Worm (Caenorhabditis elegans) whole organism, young adult: ENCODE measurements around the gene rmd-1.

Experiments used
- B0035.1 ChIP-seq: sonication (generic microtip); optimal IDR thresholded peaks from 2 replicates; lab custom pipeline; 2016; ENCODE audit warnings: missing genetic modification characterization, mild to moderate bottlenecking, missing compliant biosample characterization, missing genotype, missing genetic modification reagents
- B0336.3 ChIP-seq: fragments of 200-800 bp; sonication (Bioruptor generic); IDR thresholded peaks from 2 replicates; pipeline ENCODE4 v1.3.6; 2022; ENCODE audit warnings: missing genetic modification characterization, missing compliant biosample characterization
- C06A6.2 ChIP-seq: fragments of 200-800 bp; sonication (Bioruptor generic); conservative IDR thresholded peaks from 2 replicates; pipeline ENCODE4 v1.3.6; 2022; ENCODE audit warnings: missing genetic modification characterization, missing compliant biosample characterization
- F10E7.11 ChIP-seq: sonication (generic microtip); optimal IDR thresholded peaks from 2 replicates; lab custom pipeline; 2017; ENCODE audit warnings: mild to moderate bottlenecking, missing genetic modification characterization, moderate library complexity, missing compliant biosample characterization
- F49E8.2 ChIP-seq: sonication (generic microtip); optimal IDR thresholded peaks from 3 replicates; lab custom pipeline; 2017; ENCODE audit warnings: missing genetic modification characterization, mild to moderate bottlenecking, missing compliant biosample characterization, antibody characterized with exemption, moderate library complexity; ENCODE audit not compliant: insufficient read depth
- F57C9.4 ChIP-seq: sonication (generic microtip); optimal IDR thresholded peaks from 2 replicates; lab custom pipeline; 2017; ENCODE audit warnings: mild to moderate bottlenecking, missing genetic modification characterization, missing compliant biosample characterization
- T07F8.4 ChIP-seq: sonication (generic microtip); optimal IDR thresholded peaks from 2 replicates; lab custom pipeline; 2016; ENCODE audit warnings: mild to moderate bottlenecking, missing genetic modification characterization, moderate library complexity, missing compliant biosample characterization
- Y53G8AR.9 ChIP-seq: fragments of 200-800 bp; sonication (Bioruptor generic); conservative IDR thresholded peaks from 2 replicates; pipeline ENCODE4 v1.3.6; 2022; ENCODE audit warnings: missing genetic modification reagents, missing genetic modification characterization, missing compliant biosample characterization
- Y56A3A.18 ChIP-seq: fragments of 200-800 bp; sonication (Bioruptor generic); IDR thresholded peaks from 2 replicates; pipeline ENCODE4 v1.3.6; 2022; ENCODE audit warnings: missing genetic modification reagents, missing genetic modification characterization, missing compliant biosample characterization
- aptf-3 ChIP-seq: fragments of 200-800 bp; sonication (Bioruptor generic); IDR thresholded peaks from 2 replicates; pipeline ENCODE4 v1.3.6; 2022; ENCODE audit warnings: missing genetic modification characterization, missing compliant biosample characterization
- attf-3 ChIP-seq: fragments of 200-800 bp; sonication (Bioruptor generic); conservative IDR thresholded peaks from 2 replicates; pipeline ENCODE4 v1.3.6; 2022; ENCODE audit warnings: missing genetic modification reagents, missing genetic modification characterization, missing compliant biosample characterization
- attf-5 ChIP-seq: fragments of 200-800 bp; sonication (Bioruptor generic); optimal IDR thresholded peaks from 2 replicates; lab custom pipeline; 2018; ENCODE audit warnings: mild to moderate bottlenecking, missing genetic modification characterization, missing compliant biosample characterization
- bed-1 ChIP-seq: fragments of 200-800 bp; sonication (Bioruptor generic); IDR thresholded peaks from 2 replicates; pipeline ENCODE4 v1.3.6; 2022; ENCODE audit warnings: missing genetic modification reagents, missing genetic modification characterization, missing compliant biosample characterization
- bed-2 ChIP-seq: fragments of 200-800 bp; sonication (Bioruptor generic); IDR thresholded peaks from 2 replicates; pipeline ENCODE4 v1.3.6; 2022; ENCODE audit warnings: missing genetic modification reagents, missing genetic modification characterization, missing compliant biosample characterization
- cebp-1 ChIP-seq, 2 experiments: fragments of 200-800 bp in 1 of 2; sonication (Bioruptor generic) in 1 of 2; sonication (generic microtip) in 1 of 2; IDR thresholded peaks in 1 of 2; optimal IDR thresholded peaks in 1 of 2; 2 replicates each; pipeline versions ENCODE4 v1.3.6 to Lab custom; 2017 to 2022; ENCODE audit warnings: missing compliant biosample characterization in 2 of 2, missing genetic modification characterization in 2 of 2, mild to moderate bottlenecking in 1 of 2, missing genetic modification reagents in 1 of 2, moderate library complexity in 1 of 2
- cebp-2 ChIP-seq: fragments of 200-800 bp; sonication (Bioruptor generic); IDR thresholded peaks from 2 replicates; pipeline ENCODE4 v1.3.6; 2022; ENCODE audit warnings: missing genetic modification characterization, missing compliant biosample characterization
- ceh-58 ChIP-seq: fragments of 200-800 bp; sonication (Bioruptor generic); IDR thresholded peaks from 2 replicates; pipeline ENCODE4 v1.3.6; 2022; ENCODE audit warnings: missing genetic modification characterization, missing compliant biosample characterization
- dox-1 ChIP-seq: fragments of 200-800 bp; sonication (Bioruptor generic); IDR thresholded peaks from 2 replicates; pipeline ENCODE4 v1.3.6; 2022; ENCODE audit warnings: missing genetic modification reagents, missing genetic modification characterization, missing compliant biosample characterization
- efl-1 ChIP-seq: fragments of 150-350 bp; optimal IDR thresholded peaks from 2 replicates; lab custom pipeline; 2014; ENCODE audit warnings: missing biosample characterization, missing genetic modification reagents, missing genetic modification characterization
- him-1 ChIP-seq: sonication (generic microtip); optimal IDR thresholded peaks from 2 replicates; lab custom pipeline; 2016; ENCODE audit warnings: missing genotype, missing genetic modification reagents, missing genetic modification characterization, missing compliant biosample characterization
- hlh-26 ChIP-seq: fragments of 200-800 bp; sonication (Bioruptor generic); conservative IDR thresholded peaks from 2 replicates; pipeline ENCODE4 v1.3.6; 2022; ENCODE audit warnings: missing genetic modification reagents, missing genetic modification characterization, missing compliant biosample characterization
- hmg-1.2 ChIP-seq: fragments of 200-800 bp; sonication (Bioruptor generic); IDR thresholded peaks from 2 replicates; pipeline ENCODE4 v1.3.6; 2022; ENCODE audit warnings: missing genetic modification reagents, missing genetic modification characterization, missing compliant biosample characterization
- hrde-1 ChIP-seq: sonication (generic microtip); optimal IDR thresholded peaks from 2 replicates; lab custom pipeline; 2016; ENCODE audit warnings: missing genetic modification characterization, mild to moderate bottlenecking, missing compliant biosample characterization, moderate library complexity, missing genotype, missing genetic modification reagents, borderline replicate concordance
- hsf-1 ChIP-seq: fragments of 200-800 bp; sonication (Bioruptor generic); IDR thresholded peaks from 2 replicates; pipeline ENCODE4 v1.3.6; 2022; ENCODE audit warnings: missing genetic modification reagents, missing genetic modification characterization, missing compliant biosample characterization
- lin-35 ChIP-seq, 3 experiments: fragments of 150-350 bp in 2 of 3; sonication (generic microtip) in 1 of 3; optimal IDR thresholded peaks; 2 replicates each; lab custom pipeline; 2014 to 2018; ENCODE audit warnings: missing biosample characterization in 3 of 3, missing genetic modification characterization in 3 of 3, missing genetic modification reagents in 3 of 3
- lin-40 ChIP-seq: sonication (generic microtip); optimal IDR thresholded peaks from 2 replicates; lab custom pipeline; 2016; ENCODE audit warnings: missing genetic modification characterization, mild to moderate bottlenecking, missing compliant biosample characterization, missing genotype, missing genetic modification reagents
- madf-3 ChIP-seq: fragments of 200-800 bp; sonication (Bioruptor generic); IDR thresholded peaks from 2 replicates; pipeline ENCODE4 v1.3.6; 2022; ENCODE audit warnings: missing genetic modification reagents, missing genetic modification characterization, missing compliant biosample characterization
- mel-28 ChIP-seq: sonication (generic microtip); optimal IDR thresholded peaks from 2 replicates; lab custom pipeline; 2016; ENCODE audit warnings: borderline replicate concordance, mild to moderate bottlenecking, missing genetic modification characterization, missing compliant biosample characterization
- mxl-1 ChIP-seq: sonication (generic microtip); optimal IDR thresholded peaks from 2 replicates; lab custom pipeline; 2016; ENCODE audit warnings: missing genetic modification characterization, missing compliant biosample characterization
- nfya-2 ChIP-seq: fragments of 200-800 bp; sonication (Bioruptor generic); IDR thresholded peaks from 2 replicates; pipeline ENCODE4 v1.3.6; 2022; ENCODE audit warnings: missing genetic modification reagents, missing genetic modification characterization, missing compliant biosample characterization
- pbrm-1 ChIP-seq: fragments of 200-800 bp; sonication (Bioruptor generic); IDR thresholded peaks from 2 replicates; pipeline ENCODE4 v1.3.6; 2022; ENCODE audit warnings: missing genetic modification reagents, missing genetic modification characterization, missing compliant biosample characterization
- pha-4 ChIP-seq: fragments of 150-350 bp; sonication (generic microtip); optimal IDR thresholded peaks from 2 replicates; lab custom pipeline; 2014; ENCODE audit warnings: missing biosample characterization, missing genetic modification reagents, missing genetic modification characterization
- rec-8 ChIP-seq, 2 experiments: sonication (generic microtip); optimal IDR thresholded peaks; 2 replicates each; lab custom pipeline; 2016; ENCODE audit warnings: mild to moderate bottlenecking in 2 of 2, missing genetic modification characterization in 2 of 2, missing genetic modification reagents in 2 of 2, missing genotype in 2 of 2, missing biosample characterization in 1 of 2, missing compliant biosample characterization in 1 of 2, moderate library complexity in 1 of 2
- repo-1 ChIP-seq: sonication (generic microtip); optimal IDR thresholded peaks from 2 replicates; lab custom pipeline; 2017; ENCODE audit warnings: mild to moderate bottlenecking, missing genetic modification characterization, missing compliant biosample characterization
- rpc-1 ChIP-seq, 2 experiments: fragments of 150-350 bp in 1 of 2; sonication (generic microtip) in 1 of 2; optimal IDR thresholded peaks; 2 replicates each; lab custom pipeline; 2014 to 2018; ENCODE audit warnings: missing biosample characterization in 1 of 2, missing genetic modification characterization in 1 of 2, missing genetic modification reagents in 1 of 2, missing genotype in 1 of 2
- sea-2 ChIP-seq: fragments of 200-800 bp; sonication (Bioruptor generic); IDR thresholded peaks from 2 replicates; pipeline ENCODE4 v1.3.6; 2022; ENCODE audit warnings: missing genetic modification characterization, missing compliant biosample characterization
- snpc-4 ChIP-seq, 5 experiments: fragments of 150-350 bp in 1 of 5; sonication (generic microtip) in 4 of 5; optimal IDR thresholded peaks; 2 replicates each; lab custom pipeline; 2014 to 2018; ENCODE audit warnings: missing genetic modification characterization in 5 of 5, missing biosample characterization in 3 of 5, antibody characterized with exemption in 2 of 5, mild to moderate bottlenecking in 2 of 5, missing compliant biosample characterization in 2 of 5, missing genotype in 2 of 5, moderate library complexity in 2 of 5, missing genetic modification reagents in 1 of 5
- tbp1 ChIP-seq: fragments of 200-800 bp; sonication (Bioruptor generic); optimal IDR thresholded peaks from 2 replicates; lab custom pipeline; 2018; ENCODE audit warnings: mild to moderate bottlenecking, missing genetic modification characterization, missing compliant biosample characterization
- unc-130 ChIP-seq: sonication (generic microtip); optimal IDR thresholded peaks from 2 replicates; lab custom pipeline; 2016; ENCODE audit warnings: missing genetic modification reagents, missing genetic modification characterization, missing compliant biosample characterization
- ztf-22 ChIP-seq: fragments of 200-800 bp; sonication (Bioruptor generic); optimal IDR thresholded peaks from 2 replicates; lab custom pipeline; 2018; ENCODE audit warnings: mild to moderate bottlenecking, missing genetic modification characterization, moderate library complexity, missing compliant biosample characterization
- ztf-26 ChIP-seq: sonication (generic microtip); optimal IDR thresholded peaks from 2 replicates; lab custom pipeline; 2017; ENCODE audit warnings: missing genetic modification characterization, missing compliant biosample characterization

rmd-1 gene

ce11 chrIII:9782011-9782436 is 23.1 kb downstream of the rmd-1 start, which contains the start of gene vha-2 (continued):
- TF ChIP-seq B0035.1 (tag; lab: Kevin White, UChicago) (peak; percentile 55), mxl-1 (tag; lab: Kevin White, UChicago) (no peak), nfya-2 (peak; percentile 25; the same call in 1 of the 2 replicates), ztf-26 (peak; percentile 23), dox-1 (GFP tag; lab: Robert Waterston, UW) (peak; percentile 31), mel-28 (tag; lab: Kevin White, UChicago) (no peak), attf-3 (GFP tag; lab: Robert Waterston, UW) (no peak)

DNA sequence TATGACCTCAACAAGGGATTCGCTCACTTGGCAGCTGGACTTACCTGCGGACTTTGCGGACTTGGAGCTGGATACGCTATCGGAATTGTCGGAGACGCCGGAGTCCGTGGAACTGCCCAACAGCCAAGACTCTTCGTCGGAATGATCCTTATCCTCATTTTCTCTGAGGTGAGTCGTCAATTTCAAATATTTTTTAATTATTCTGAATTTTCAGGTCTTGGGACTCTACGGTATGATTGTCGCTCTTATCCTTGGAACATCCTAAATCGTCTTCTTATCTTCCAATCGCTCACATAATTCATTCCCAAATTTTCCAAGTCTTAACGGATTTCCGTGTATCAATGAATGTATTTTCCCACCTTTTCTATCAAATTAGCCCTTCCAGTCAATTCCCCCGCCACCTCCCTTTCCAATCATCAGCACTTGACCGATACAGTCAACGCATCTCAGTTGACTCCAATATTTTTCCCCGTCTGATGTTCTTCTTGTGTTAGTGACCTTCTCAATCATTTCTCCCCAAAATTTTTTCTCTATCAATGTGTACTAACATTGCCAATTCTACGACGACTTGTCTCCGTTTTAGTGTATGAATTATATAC is 23.7 kb downstream of the rmd-1 start, which contains the start of gene R10E11.6:
TSS of gene R10E11.6 (plus strand) at position 524 of the 599 bp plus-strand sequence.
- TF ChIP-seq rec-8 (tag; optimal IDR thresholded peaks at IDR 0.05; lab: Kevin White, UChicago): peak in 1 of 2 experiments; percentile 19
- TF ChIP-seq unc-130: no peak
- no peak for TF ChIP-seq efl-1

- TF ChIP-seq Y53G8AR.9 (GFP tag; lab: Robert Waterston, UW): 0 out of 2 replicates have a peak, but pooled peaks have one; percentile 54
- peak; percentile 24 for TF ChIP-seq F49E8.2 (tag; lab: Kevin White, UChicago)
- 0 out of 2 replicates have a peak, but pooled peaks have one; percentile 14 for TF ChIP-seq bed-1 (GFP tag; lab: Robert Waterston, UW)
- peak; percentile 81 for TF ChIP-seq repo-1
- TF ChIP-seq pha-4 (tag; lab: Kevin White, UChicago): no peak
- TF ChIP-seq B0336.3 (GFP tag; lab: Robert Waterston, UW): peak; percentile 50; the same call in 1 of the 2 replicates
- no peak for TF ChIP-seq aptf-3 (GFP tag; lab: Robert Waterston, UW)
- TF ChIP-seq pbrm-1 (GFP tag; lab: Robert Waterston, UW): 0 out of 2 replicates have a peak, but pooled peaks have one; percentile 15
- 0 out of 2 replicates have a peak, but pooled peaks have one; percentile 60 for TF ChIP-seq ceh-58
- TF ChIP-seq B0035.1 (tag; lab: Kevin White, UChicago): peak; percentile 7
- TF ChIP-seq attf-5 (GFP tag; lab: Kevin White, UChicago): peak; percentile 21
- TF ChIP-seq hmg-1.2 (GFP tag; lab: Robert Waterston, UW): peak; percentile 22; the same call in 1 of the 2 replicates
- TF ChIP-seq hsf-1 (GFP tag; lab: Robert Waterston, UW): 0 out of 2 replicates have a peak, but pooled peaks have one; percentile 54
- TF ChIP-seq F57C9.4: peak; percentile 80
- TF ChIP-seq Y56A3A.18 (GFP tag; lab: Robert Waterston, UW): peak; percentile 54; the same call in 1 of the 2 replicates
- peak; percentile 38 for TF ChIP-seq lin-40 (tag; lab: Kevin White, UChicago)
- TF ChIP-seq hrde-1: peak; percentile 6
- peak; percentile 62 for TF ChIP-seq F10E7.11 (tag; lab: Kevin White, UChicago)
- TF ChIP-seq ztf-22 (GFP tag; lab: Kevin White, UChicago): no peak
- TF ChIP-seq madf-3: peak; percentile 85
- no peak for TF ChIP-seq hlh-26 (GFP tag; lab: Robert Waterston, UW)
- TF ChIP-seq sea-2: no peak
- no peak for TF ChIP-seq bed-2 (GFP tag; lab: Robert Waterston, UW)
- TF ChIP-seq efl-1: no peak
- no peak for TF ChIP-seq rpc-1 (optimal IDR thresholded peaks at IDR 0.05; lab: Kevin White, UChicago)
- no peak for TF ChIP-seq rpc-1 (tag; optimal IDR thresholded peaks at IDR 0.05; lab: Kevin White, UChicago)
- TF ChIP-seq lin-35 (GFP tag; optimal IDR thresholded peaks at IDR 0.05; lab: Kevin White, UChicago): peak in 1 of 3 experiments; percentile 57
- TF ChIP-seq snpc-4 (GFP tag; optimal IDR thresholded peaks at IDR 0.05; lab: Kevin White, UChicago): no peak
- peak in 1 of 4 experiments; percentile 2 for TF ChIP-seq snpc-4 (tag; optimal IDR thresholded peaks at IDR 0.05; lab: Kevin White, UChicago)
- TF ChIP-seq cebp-1 (GFP tag; IDR thresholded peaks at IDR 0.05; lab: Robert Waterston, UW): no peak
- TF ChIP-seq cebp-1 (tag; optimal IDR thresholded peaks at IDR 0.05; lab: Kevin White, UChicago): peak; percentile 29
- TF ChIP-seq tbp1 (GFP tag; lab: Kevin White, UChicago): peak; percentile 4
- no peak for TF ChIP-seq C06A6.2 (GFP tag; lab: Robert Waterston, UW)
- TF ChIP-seq him-1 (tag; lab: Kevin White, UChicago): no peak
- TF ChIP-seq cebp-2 (GFP tag; lab: Robert Waterston, UW): 0 out of 2 replicates have a peak, but pooled peaks have one; percentile 36
- TF ChIP-seq T07F8.4 (tag; lab: Kevin White, UChicago): no peak
These were observed 24.3 kb downstream of the rmd-1 start for ce11 chrIII:9783133-9783590.
